Fruit fly (Drosophila melanogaster) whole organism, pupa: Measurements from ENCODE around the gene CG2147.

Experiments used
- CG10348 ChIP-seq: fragments of 200-800 bp; sonication (Bioruptor generic); IDR thresholded peaks from 2 replicates; pipeline ENCODE4 v1.3.6; 2022; ENCODE audit warnings: missing biosample characterization, missing genetic modification characterization
- CG12605 ChIP-seq: fragments of 200-800 bp; sonication (Bioruptor generic); IDR thresholded peaks from 2 replicates; pipeline ENCODE4 v1.3.6; 2022; ENCODE audit warnings: missing biosample characterization, missing genetic modification characterization
- CG13204 ChIP-seq: fragments of 200-800 bp; sonication (Bioruptor generic); optimal IDR thresholded peaks from 2 replicates; lab custom pipeline; 2018; ENCODE audit warnings: missing biosample characterization, mild to moderate bottlenecking, missing genetic modification characterization, moderate library complexity
- CG14655 ChIP-seq: fragments of 200-800 bp; sonication (Bioruptor generic); optimal IDR thresholded peaks from 3 replicates; lab custom pipeline; 2017; ENCODE audit warnings: mild to moderate bottlenecking, missing biosample characterization, missing genetic modification reagents, missing genetic modification characterization
- CG15710 ChIP-seq: fragments of 200-800 bp; sonication (Bioruptor generic); optimal IDR thresholded peaks from 2 replicates; lab custom pipeline; 2018; ENCODE audit warnings: missing biosample characterization, mild to moderate bottlenecking, missing genetic modification characterization, moderate library complexity
- CG17806 ChIP-seq: fragments of 200-800 bp; sonication (Bioruptor generic); optimal IDR thresholded peaks from 2 replicates; lab custom pipeline; 2018; ENCODE audit warnings: missing biosample characterization, mild to moderate bottlenecking, missing genetic modification characterization, moderate library complexity
- CG32121 ChIP-seq: fragments of 200-800 bp; sonication (Bioruptor generic); IDR thresholded peaks from 2 replicates; pipeline ENCODE4 v1.3.6; 2022; ENCODE audit warnings: missing biosample characterization, missing genetic modification characterization
- CG34367 ChIP-seq: fragments of 200-800 bp; sonication (Bioruptor generic); optimal IDR thresholded peaks from 2 replicates; lab custom pipeline; 2018; ENCODE audit warnings: missing biosample characterization, mild to moderate bottlenecking, missing genetic modification characterization
- CG4496 ChIP-seq: fragments of 200-800 bp; sonication (Bioruptor generic); IDR thresholded peaks from 3 replicates; pipeline ENCODE4 v1.3.6; 2022; ENCODE audit warnings: missing biosample characterization, missing genetic modification characterization
- CG8159 ChIP-seq: fragments of 200-800 bp; sonication (Bioruptor generic); optimal IDR thresholded peaks from 3 replicates; lab custom pipeline; 2018; ENCODE audit warnings: missing biosample characterization, mild to moderate bottlenecking, missing genetic modification characterization, moderate library complexity
- CG8301 ChIP-seq: fragments of 200-800 bp; sonication (Bioruptor generic); optimal IDR thresholded peaks from 2 replicates; lab custom pipeline; 2018; ENCODE audit warnings: missing biosample characterization, mild to moderate bottlenecking, missing genetic modification characterization
- CG9948 ChIP-seq: fragments of 200-800 bp; sonication (Bioruptor generic); optimal IDR thresholded peaks from 2 replicates; lab custom pipeline; 2018; ENCODE audit warnings: missing biosample characterization, mild to moderate bottlenecking, missing genetic modification characterization, moderate library complexity
- D1 ChIP-seq: fragments of 200-800 bp; sonication (Bioruptor generic); optimal IDR thresholded peaks from 2 replicates; lab custom pipeline; 2018; ENCODE audit warnings: missing biosample characterization, mild to moderate bottlenecking, missing genetic modification characterization, moderate library complexity
- EcR ChIP-seq: fragments of 200-800 bp; sonication (Bioruptor generic); optimal IDR thresholded peaks from 3 replicates; lab custom pipeline; 2019; ENCODE audit warnings: missing biosample characterization, missing genetic modification characterization, mild to moderate bottlenecking, moderate library complexity, missing genetic modification reagents
- Ets98B ChIP-seq: fragments of 200-800 bp; sonication (Bioruptor generic); IDR thresholded peaks from 2 replicates; pipeline ENCODE4 v1.3.6; 2022; ENCODE audit warnings: missing biosample characterization, missing genetic modification characterization
- Pif1A ChIP-seq: fragments of 200-800 bp; sonication (Bioruptor generic); optimal IDR thresholded peaks from 3 replicates; lab custom pipeline; 2016; ENCODE audit warnings: missing biosample characterization, missing genetic modification characterization
- Pif1B ChIP-seq: fragments of 200-800 bp; sonication (Bioruptor generic); optimal IDR thresholded peaks from 3 replicates; lab custom pipeline; 2016; ENCODE audit warnings: missing biosample characterization, missing genetic modification characterization
- Snoo ChIP-seq: fragments of 200-800 bp; sonication (Bioruptor generic); optimal IDR thresholded peaks from 3 replicates; lab custom pipeline; 2017; ENCODE audit warnings: missing biosample characterization, mild to moderate bottlenecking, missing genetic modification characterization, inconsistent platforms
- fd96Ca ChIP-seq: fragments of 200-800 bp; sonication (Bioruptor generic); IDR thresholded peaks from 3 replicates; pipeline ENCODE4 v1.3.6; 2022; ENCODE audit warnings: missing biosample characterization, missing genetic modification characterization
- gl ChIP-seq: fragments of 200-800 bp; sonication (Bioruptor generic); optimal IDR thresholded peaks from 2 replicates; lab custom pipeline; 2018; ENCODE audit warnings: missing biosample characterization, mild to moderate bottlenecking, missing genetic modification characterization
- rn ChIP-seq: fragments of 200-800 bp; sonication (Bioruptor generic); IDR thresholded peaks from 2 replicates; pipeline ENCODE4 v1.3.6; 2022; ENCODE audit warnings: missing biosample characterization, missing genetic modification characterization

The CG2147 gene

DNA sequence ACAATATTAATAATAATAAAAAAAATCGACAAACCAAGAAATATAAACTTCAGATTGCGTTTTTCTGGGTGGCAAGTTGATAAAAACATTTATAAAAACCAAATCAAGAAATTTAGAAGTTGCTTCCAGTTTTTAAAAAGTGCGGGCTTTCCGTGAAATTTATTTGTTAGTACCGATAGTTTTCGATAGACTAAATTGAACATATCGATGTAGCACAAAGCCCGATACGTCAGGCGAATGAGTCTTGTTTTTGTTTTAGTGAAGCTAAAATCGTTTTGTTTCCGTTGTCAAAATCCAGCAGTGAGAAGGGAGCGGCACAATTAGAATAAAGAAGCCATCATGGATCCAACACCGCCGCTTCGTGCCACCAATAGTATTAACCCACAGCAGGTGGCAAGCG, at the start of gene CG2147:
Gene CG2147 (plus strand): TSS at position 254 of the 400 bp plus-strand sequence.
- TF ChIP-seq Pif1B (GFP tag; lab: Kevin White, UChicago) (no peak), CG14655 (GFP tag; lab: Kevin White, UChicago) (no peak), CG17806 (tag; lab: Kevin White, UChicago) (no peak), EcR (GFP tag; lab: Kevin White, UChicago) (no peak), CG8301 (no peak), CG4496 (no peak), Snoo (no peak), rn (GFP tag; lab: Robert Waterston, UW) (no peak), Pif1A (GFP tag; lab: Kevin White, UChicago) (no peak), CG8159 (tag; lab: Kevin White, UChicago) (no peak)

- TF ChIP-seq Pif1B (GFP tag; lab: Kevin White, UChicago) (no peak), CG34367 (tag; lab: Kevin White, UChicago) (no peak), CG15710 (tag; lab: Kevin White, UChicago) (no peak), CG13204 (GFP tag; lab: Kevin White, UChicago) (no peak), Snoo (no peak), CG12605 (GFP tag; lab: Robert Waterston, UW) (no peak), D1 (tag; lab: Kevin White, UChicago) (no peak), CG9948 (no peak), gl (tag; lab: Kevin White, UChicago) (no peak), Pif1A (GFP tag; lab: Kevin White, UChicago) (no peak), CG14655 (GFP tag; lab: Kevin White, UChicago) (no peak), CG8301 (no peak), CG8159 (tag; lab: Kevin White, UChicago) (no peak), rn (GFP tag; lab: Robert Waterston, UW) (no peak), CG17806 (tag; lab: Kevin White, UChicago) (no peak), Ets98B (GFP tag; lab: Robert Waterston, UW) (no peak), EcR (GFP tag; lab: Kevin White, UChicago) (no peak), CG4496 (no peak), fd96Ca (GFP tag; lab: Robert Waterston, UW) (no peak)
- TF ChIP-seq, all 21 proteins: peak for 0
These were observed 48.3 kb upstream of the CG2147 start for dm6 chrX:8192191-8192590.

DNA sequence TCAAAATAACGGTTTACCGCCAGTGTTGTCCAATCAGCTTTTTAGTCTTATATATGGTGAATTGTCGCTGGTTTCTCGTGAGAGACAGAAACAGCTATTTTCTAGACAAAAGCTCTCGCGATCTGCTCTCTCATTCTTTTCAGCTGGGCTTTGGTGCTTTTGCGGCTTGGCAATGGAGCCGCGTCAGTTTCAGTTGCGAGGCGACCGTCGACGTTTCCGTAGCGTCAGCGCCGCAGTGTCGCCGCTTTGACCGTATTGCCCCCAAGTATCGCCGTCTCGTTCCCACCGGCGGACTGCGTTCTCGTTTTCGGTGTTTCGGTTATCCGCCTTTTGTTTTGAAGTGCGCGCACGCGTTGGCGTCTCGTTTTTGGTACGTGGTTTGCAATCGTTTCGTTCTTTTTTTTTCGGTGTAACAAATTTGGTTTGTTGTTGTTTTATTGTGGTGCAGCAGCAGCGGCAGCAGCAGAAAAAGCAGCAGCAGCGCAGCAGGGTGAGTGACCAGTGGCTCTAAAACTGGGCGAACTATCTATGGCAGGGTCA, 47.4 kb upstream of the CG2147 start:
- TF ChIP-seq fd96Ca (GFP tag; lab: Robert Waterston, UW) (0 out of 3 replicates have a peak, but pooled peaks have one; percentile 43), CG8301 (no peak), CG4496 (0 out of 3 replicates have a peak, but pooled peaks have one; percentile 60), CG15710 (tag; lab: Kevin White, UChicago) (no peak), CG8159 (tag; lab: Kevin White, UChicago) (peak; percentile 1), Ets98B (GFP tag; lab: Robert Waterston, UW) (peak; percentile 62; the same call in 1 of the 2 replicates), CG34367 (tag; lab: Kevin White, UChicago) (no peak), CG9948 (no peak), D1 (tag; lab: Kevin White, UChicago) (no peak), CG12605 (GFP tag; lab: Robert Waterston, UW) (peak; percentile 44; the same call in 1 of the 2 replicates), Pif1B (GFP tag; lab: Kevin White, UChicago) (no peak), CG13204 (GFP tag; lab: Kevin White, UChicago) (peak; percentile 95), rn (GFP tag; lab: Robert Waterston, UW) (no peak), Pif1A (GFP tag; lab: Kevin White, UChicago) (no peak), CG32121 (peak; percentile 59), CG10348 (no peak), CG14655 (GFP tag; lab: Kevin White, UChicago) (no peak), gl (tag; lab: Kevin White, UChicago) (no peak), EcR (GFP tag; lab: Kevin White, UChicago) (peak; percentile 68), CG17806 (tag; lab: Kevin White, UChicago) (no peak), Snoo (peak; percentile 6)

dm6 chrX:8194559-8194958, 45.9 kb upstream of the CG2147 start:
- TF ChIP-seq CG34367 (tag; lab: Kevin White, UChicago) (no peak), gl (tag; lab: Kevin White, UChicago) (no peak), CG13204 (GFP tag; lab: Kevin White, UChicago) (peak; percentile 48), CG12605 (GFP tag; lab: Robert Waterston, UW) (no peak), CG15710 (tag; lab: Kevin White, UChicago) (no peak)

DNA sequence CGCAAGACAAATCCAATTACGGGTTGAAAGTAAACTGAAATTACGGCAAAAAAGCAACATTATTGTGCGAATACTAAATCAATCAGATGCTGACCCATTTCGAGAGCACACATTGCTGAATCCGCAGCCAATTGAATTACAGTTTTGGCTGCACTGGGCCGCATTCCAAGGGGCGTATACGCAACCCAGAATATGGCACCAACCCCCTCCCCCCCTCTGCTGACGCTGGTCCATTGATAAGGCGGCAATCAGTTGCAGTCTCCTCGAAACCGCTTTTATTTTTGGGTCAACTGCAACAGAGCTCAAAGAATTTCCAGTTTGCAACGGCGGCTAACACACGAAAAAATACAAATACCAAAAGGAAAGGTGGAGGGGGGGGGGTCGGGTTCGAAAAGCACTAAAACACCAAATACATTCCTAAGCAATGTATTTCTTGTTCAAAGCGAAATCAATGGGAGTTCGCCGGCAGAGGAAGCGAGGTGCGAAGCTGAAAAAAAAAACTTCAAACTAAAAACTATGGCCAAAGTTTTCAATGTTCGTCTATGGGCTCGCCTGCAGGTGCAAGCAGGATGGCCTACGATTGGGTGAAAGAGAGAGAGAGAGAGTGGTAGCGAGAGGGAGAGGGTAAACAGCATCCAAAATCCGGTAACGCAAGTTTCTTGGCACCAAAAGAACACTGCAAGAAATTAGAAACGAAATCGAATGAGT, 44.9 kb upstream of the CG2147 start:
- TF ChIP-seq CG14655 (GFP tag; lab: Kevin White, UChicago) (no peak), rn (GFP tag; lab: Robert Waterston, UW) (no peak), CG9948 (no peak), gl (tag; lab: Kevin White, UChicago) (no peak), CG4496 (no peak), Ets98B (GFP tag; lab: Robert Waterston, UW) (no peak), CG34367 (tag; lab: Kevin White, UChicago) (no peak), CG10348 (no peak), CG12605 (GFP tag; lab: Robert Waterston, UW) (no peak), D1 (tag; lab: Kevin White, UChicago) (no peak), fd96Ca (GFP tag; lab: Robert Waterston, UW) (no peak; the same call in 2 of the 3 replicates), CG8159 (tag; lab: Kevin White, UChicago) (no peak), Snoo (no peak), Pif1B (GFP tag; lab: Kevin White, UChicago) (no peak), CG17806 (tag; lab: Kevin White, UChicago) (no peak), Pif1A (GFP tag; lab: Kevin White, UChicago) (no peak)
